Fruit fly (Drosophila melanogaster) whole organism, embryonic: ENCODE data around the gene CG42693.

Experiments
- Atf3 ChIP-seq: fragments of 200-800 bp; sonication (Bioruptor generic); optimal IDR thresholded peaks from 3 replicates; lab custom pipeline; 2016; ENCODE audit warnings: missing biosample characterization, missing genetic modification characterization
- Atf6 ChIP-seq: fragments of 200-800 bp; sonication (Bioruptor generic); IDR thresholded peaks from 2 replicates; pipeline ENCODE4 v1.3.6; 2022; ENCODE audit warnings: missing biosample characterization, missing genetic modification characterization
- C15 ChIP-seq: fragments of 200-800 bp; sonication (Bioruptor generic); IDR thresholded peaks from 3 replicates; pipeline ENCODE4 v1.3.6; 2022; ENCODE audit warnings: missing biosample characterization, missing genetic modification characterization
- CG11695 ChIP-seq: fragments of 200-800 bp; sonication (Bioruptor generic); IDR thresholded peaks from 3 replicates; pipeline ENCODE4 v1.3.6; 2022; ENCODE audit warnings: missing biosample characterization, missing genetic modification characterization
- CG12659 ChIP-seq: fragments of 200-800 bp; sonication (Bioruptor generic); optimal IDR thresholded peaks from 3 replicates; lab custom pipeline; 2017; ENCODE audit warnings: mild to moderate bottlenecking, missing biosample characterization, missing genetic modification reagents, missing genetic modification characterization
- CG12769 ChIP-seq: fragments of 200-800 bp; sonication (Bioruptor generic); optimal IDR thresholded peaks from 2 replicates; lab custom pipeline; 2019; ENCODE audit warnings: missing biosample characterization, mild to moderate bottlenecking, missing genetic modification characterization, moderate library complexity
- CG13894 ChIP-seq: fragments of 200-800 bp; sonication (Bioruptor generic); optimal IDR thresholded peaks from 3 replicates; lab custom pipeline; 2018; ENCODE audit warnings: missing biosample characterization, mild to moderate bottlenecking, missing genetic modification characterization, moderate library complexity
- CG14860 ChIP-seq: fragments of 200-800 bp; sonication (Bioruptor generic); IDR thresholded peaks from 3 replicates; pipeline ENCODE4 v1.3.6; 2022; ENCODE audit warnings: missing biosample characterization, missing genetic modification characterization; ENCODE audit not compliant: partially characterized antibody
- CG1603 ChIP-seq: fragments of 200-800 bp; sonication (Bioruptor generic); optimal IDR thresholded peaks from 2 replicates; lab custom pipeline; 2019; ENCODE audit warnings: missing biosample characterization, mild to moderate bottlenecking, missing genetic modification characterization, moderate library complexity
- CG17359 ChIP-seq: fragments of 200-800 bp; sonication (Bioruptor generic); optimal IDR thresholded peaks from 3 replicates; lab custom pipeline; 2018; ENCODE audit warnings: missing biosample characterization, mild to moderate bottlenecking, missing genetic modification characterization, moderate library complexity
- CG17802 ChIP-seq: fragments of 200-800 bp; sonication (Bioruptor generic); optimal IDR thresholded peaks from 2 replicates; lab custom pipeline; 2018; ENCODE audit warnings: missing biosample characterization, mild to moderate bottlenecking, missing genetic modification characterization, moderate library complexity
- CG17829 ChIP-seq: fragments of 200-800 bp; optimal IDR thresholded peaks from 2 replicates; lab custom pipeline; 2019; ENCODE audit warnings: missing biosample characterization, mild to moderate bottlenecking, missing genetic modification characterization, moderate library complexity
- CG17912 ChIP-seq: fragments of 200-800 bp; sonication (Bioruptor generic); optimal IDR thresholded peaks from 2 replicates; lab custom pipeline; 2018; ENCODE audit warnings: missing biosample characterization, mild to moderate bottlenecking, missing genetic modification characterization
- CG18599 ChIP-seq: fragments of 200-800 bp; sonication (Bioruptor generic); optimal IDR thresholded peaks from 3 replicates; lab custom pipeline; 2017; ENCODE audit warnings: missing biosample characterization, missing genetic modification characterization, mild to moderate bottlenecking, moderate library complexity, missing genetic modification reagents
- CG2712 ChIP-seq: fragments of 200-800 bp; optimal IDR thresholded peaks from 3 replicates; lab custom pipeline; 2019; ENCODE audit warnings: missing biosample characterization, mild to moderate bottlenecking, missing genetic modification characterization, moderate library complexity
- CG2875 ChIP-seq: fragments of 200-800 bp; sonication (Bioruptor generic); optimal IDR thresholded peaks from 2 replicates; lab custom pipeline; 2017; ENCODE audit warnings: missing biosample characterization, mild to moderate bottlenecking, missing genetic modification characterization, missing genetic modification reagents
- CG2889 ChIP-seq: fragments of 200-800 bp; sonication (Bioruptor generic); IDR thresholded peaks from 3 replicates; pipeline ENCODE4 v1.3.6; 2022; ENCODE audit warnings: missing biosample characterization, missing genetic modification characterization
- CG3407 ChIP-seq: fragments of 200-800 bp; sonication (Bioruptor generic); optimal IDR thresholded peaks from 2 replicates; lab custom pipeline; 2018; ENCODE audit warnings: missing biosample characterization, mild to moderate bottlenecking, missing genetic modification characterization
- CG4730 ChIP-seq: fragments of 200-800 bp; sonication (Bioruptor generic); IDR thresholded peaks from 2 replicates; pipeline ENCODE4 v1.3.6; 2022; ENCODE audit warnings: missing biosample characterization, missing genetic modification characterization
- CG5953 ChIP-seq: fragments of 200-800 bp; sonication (Bioruptor generic); IDR thresholded peaks from 2 replicates; pipeline ENCODE4 v1.3.6; 2022; ENCODE audit warnings: missing biosample characterization, missing genetic modification characterization
- CG8281 ChIP-seq: fragments of 200-800 bp; sonication (Bioruptor generic); optimal IDR thresholded peaks from 2 replicates; lab custom pipeline; 2018; ENCODE audit warnings: missing biosample characterization, mild to moderate bottlenecking, missing genetic modification characterization, moderate library complexity
- CG8924 ChIP-seq: fragments of 200-800 bp; optimal IDR thresholded peaks from 3 replicates; lab custom pipeline; 2019; ENCODE audit warnings: missing biosample characterization, mild to moderate bottlenecking, missing genetic modification characterization, moderate library complexity
- CG9817 ChIP-seq: fragments of 200-800 bp; sonication (Bioruptor generic); optimal IDR thresholded peaks from 2 replicates; lab custom pipeline; 2018; ENCODE audit warnings: missing biosample characterization, mild to moderate bottlenecking, missing genetic modification characterization, moderate library complexity
- Dref ChIP-seq: fragments of 200-800 bp; sonication (Bioruptor generic); IDR thresholded peaks from 2 replicates; pipeline ENCODE4 v1.3.6; 2022; ENCODE audit warnings: missing biosample characterization, missing genetic modification characterization
- Ets97D ChIP-seq: fragments of 200-800 bp; sonication (Bioruptor generic); optimal IDR thresholded peaks from 3 replicates; lab custom pipeline; 2016; ENCODE audit warnings: missing biosample characterization, missing genetic modification characterization
- Fer2 ChIP-seq: fragments of 200-800 bp; sonication (Bioruptor generic); optimal IDR thresholded peaks from 2 replicates; lab custom pipeline; 2018; ENCODE audit warnings: missing biosample characterization, mild to moderate bottlenecking, missing genetic modification characterization, moderate library complexity
- GATAe ChIP-seq: fragments of 200-800 bp; sonication (Bioruptor generic); conservative IDR thresholded peaks from 2 replicates; pipeline ENCODE4 v1.3.6; 2022; ENCODE audit warnings: missing biosample characterization, missing genetic modification characterization
- HLH3B ChIP-seq: fragments of 200-800 bp; sonication (Bioruptor generic); IDR thresholded peaks from 2 replicates; pipeline ENCODE4 v1.3.6; 2022; ENCODE audit warnings: missing biosample characterization, missing genetic modification characterization
- Hey ChIP-seq: fragments of 200-800 bp; sonication (Bioruptor generic); optimal IDR thresholded peaks from 3 replicates; lab custom pipeline; 2018; ENCODE audit warnings: missing biosample characterization, mild to moderate bottlenecking, missing genetic modification characterization
- Mad ChIP-seq: fragments of 200-800 bp; sonication (Bioruptor generic); optimal IDR thresholded peaks from 2 replicates; lab custom pipeline; 2016; ENCODE audit warnings: missing biosample characterization, missing genetic modification characterization
- Mes4 ChIP-seq: fragments of 200-800 bp; sonication (Bioruptor generic); optimal IDR thresholded peaks from 2 replicates; lab custom pipeline; 2016; ENCODE audit warnings: missing biosample characterization, missing genetic modification characterization
- Opbp ChIP-seq: fragments of 200-800 bp; sonication (Bioruptor generic); IDR thresholded peaks from 3 replicates; pipeline ENCODE4 v1.3.6; 2022; ENCODE audit warnings: missing biosample characterization, missing genetic modification characterization; ENCODE audit not compliant: partially characterized antibody
- Scr ChIP-seq: fragments of 200-800 bp; sonication (Bioruptor generic); IDR thresholded peaks from 2 replicates; pipeline ENCODE4 v1.3.6; 2022; ENCODE audit warnings: missing biosample characterization, missing genetic modification characterization; ENCODE audit not compliant: partially characterized antibody
- Sox102F ChIP-seq: fragments of 200-800 bp; sonication (Bioruptor generic); optimal IDR thresholded peaks from 2 replicates; lab custom pipeline; 2018; ENCODE audit warnings: missing biosample characterization, mild to moderate bottlenecking, missing genetic modification characterization, moderate library complexity
- aop ChIP-seq: fragments of 200-800 bp; sonication (Bioruptor generic); IDR thresholded peaks from 2 replicates; pipeline ENCODE4 v1.3.6; 2022; ENCODE audit warnings: missing biosample characterization, missing genetic modification characterization
- az2 ChIP-seq: fragments of 200-800 bp; sonication (Bioruptor generic); optimal IDR thresholded peaks from 3 replicates; lab custom pipeline; 2016; ENCODE audit warnings: missing biosample characterization, missing genetic modification characterization
- cato ChIP-seq: fragments of 200-800 bp; sonication (Bioruptor generic); optimal IDR thresholded peaks from 2 replicates; lab custom pipeline; 2016; ENCODE audit warnings: missing biosample characterization, missing genetic modification characterization, borderline replicate concordance
- chn ChIP-seq: fragments of 200-800 bp; sonication (Bioruptor generic); optimal IDR thresholded peaks from 2 replicates; lab custom pipeline; 2016; ENCODE audit warnings: missing biosample characterization, missing genetic modification characterization
- crol ChIP-seq: fragments of 200-800 bp; sonication (Bioruptor generic); IDR thresholded peaks from 2 replicates; pipeline ENCODE4 v1.3.6; 2022; ENCODE audit warnings: missing biosample characterization, missing genetic modification characterization
- fd96Cb ChIP-seq: fragments of 200-800 bp; sonication (Bioruptor generic); optimal IDR thresholded peaks from 2 replicates; lab custom pipeline; 2018; ENCODE audit warnings: missing biosample characterization, mild to moderate bottlenecking, missing genetic modification characterization, moderate library complexity
- gsb-n ChIP-seq: fragments of 200-800 bp; sonication (Bioruptor generic); optimal IDR thresholded peaks from 3 replicates; lab custom pipeline; 2018; ENCODE audit warnings: missing biosample characterization, mild to moderate bottlenecking, missing genetic modification characterization
- h ChIP-seq: fragments of >200 bp; optimal IDR thresholded peaks from 2 replicates; lab custom pipeline; 2017
- luna ChIP-seq: fragments of 200-800 bp; sonication (Bioruptor generic); optimal IDR thresholded peaks from 2 replicates; lab custom pipeline; 2016; ENCODE audit warnings: missing biosample characterization, missing genetic modification characterization
- mld ChIP-seq: fragments of 200-800 bp; sonication (Bioruptor generic); IDR thresholded peaks from 3 replicates; pipeline ENCODE4 v1.3.6; 2022; ENCODE audit warnings: missing biosample characterization, missing genetic modification characterization; ENCODE audit not compliant: partially characterized antibody
- nerfin-1 ChIP-seq: fragments of 200-800 bp; sonication (Bioruptor generic); optimal IDR thresholded peaks from 3 replicates; lab custom pipeline; 2019; ENCODE audit warnings: missing biosample characterization, mild to moderate bottlenecking, missing genetic modification characterization, moderate library complexity
- pita ChIP-seq: fragments of 200-800 bp; sonication (Bioruptor generic); optimal IDR thresholded peaks from 2 replicates; lab custom pipeline; 2017; ENCODE audit warnings: missing biosample characterization, mild to moderate bottlenecking, missing genetic modification characterization
- row ChIP-seq: fragments of 200-800 bp; sonication (Bioruptor generic); IDR thresholded peaks from 3 replicates; pipeline ENCODE4 v1.3.6; 2022; ENCODE audit warnings: missing biosample characterization, missing genetic modification characterization
- run ChIP-seq: fragments of 200-800 bp; sonication (Bioruptor generic); optimal IDR thresholded peaks from 3 replicates; lab custom pipeline; 2018; ENCODE audit warnings: missing biosample characterization, mild to moderate bottlenecking, missing genetic modification characterization
- sisA ChIP-seq: fragments of 200-800 bp; sonication (Bioruptor generic); IDR thresholded peaks from 2 replicates; pipeline ENCODE4 v1.3.6; 2022; ENCODE audit warnings: missing biosample characterization, missing genetic modification characterization
- ssp ChIP-seq: fragments of 200-800 bp; sonication (Bioruptor generic); IDR thresholded peaks from 2 replicates; pipeline ENCODE4 v1.3.6; 2022; ENCODE audit warnings: missing biosample characterization, missing genetic modification characterization

CG42693 gene

DNA sequence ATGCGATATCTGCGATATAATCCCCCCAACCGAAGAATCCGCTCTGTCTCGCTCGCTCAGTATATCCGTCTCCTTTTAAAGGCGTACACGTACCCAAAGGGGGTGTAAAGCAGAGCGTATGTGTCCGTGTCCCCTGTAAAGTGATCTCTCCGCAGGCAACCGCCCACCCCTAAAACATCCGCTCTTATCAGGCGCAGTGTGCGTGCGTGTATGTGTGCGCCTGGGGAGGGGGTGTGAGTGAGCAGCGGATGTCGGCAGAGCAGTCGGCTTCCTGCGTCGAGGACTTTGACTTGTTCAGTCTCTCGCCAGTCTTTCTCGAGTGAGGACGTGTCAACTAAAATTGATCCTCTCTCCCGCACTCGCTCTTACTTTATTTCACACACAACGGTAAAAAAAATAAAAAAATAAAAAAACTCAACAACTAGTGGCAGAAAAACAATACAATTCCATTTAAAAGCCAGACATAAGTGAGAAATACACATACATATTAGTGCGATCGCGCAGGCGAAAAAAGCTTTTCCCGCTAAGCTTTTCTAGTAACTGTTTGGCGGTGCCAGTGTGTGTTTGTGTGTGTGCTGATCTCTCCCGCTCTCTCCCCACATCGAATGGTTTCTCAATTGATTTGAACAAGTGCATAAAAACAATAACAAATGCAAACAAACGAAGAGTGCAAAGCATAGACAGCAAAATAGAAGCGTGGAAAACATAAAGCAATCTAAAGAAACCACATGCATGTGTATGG is 17.5 kb upstream of the CG42693 start (continued):
- TF ChIP-seq az2 (GFP tag; lab: Kevin White, UChicago) (no peak), CG2889 (GFP tag; lab: Robert Waterston, UW) (no peak), CG9817 (tag; lab: Kevin White, UChicago) (no peak), CG14860 (no peak), Mes4 (GFP tag; lab: Kevin White, UChicago) (no peak), gsb-n (tag; lab: Kevin White, UChicago) (no peak), chn (GFP tag; lab: Kevin White, UChicago) (peak; percentile 64), C15 (GFP tag; lab: Robert Waterston, UW) (no peak), CG8281 (tag; lab: Kevin White, UChicago) (no peak), crol (GFP tag; lab: Robert Waterston, UW) (peak; percentile 71), CG12659 (no peak), CG2712 (tag; lab: Kevin White, UChicago) (peak; percentile 16), Mad (no peak), h (lab: Kevin White, UChicago) (no peak), CG8924 (tag; lab: Kevin White, UChicago) (no peak), CG1603 (tag; lab: Kevin White, UChicago) (no peak), aop (GFP tag; lab: Robert Waterston, UW) (peak; percentile 83; the same call in 1 of the 2 replicates), Hey (peak; percentile 14), row (GFP tag; lab: Robert Waterston, UW) (no peak), Opbp (GFP tag; lab: Robert Waterston, UW) (0 out of 3 replicates have a peak, but pooled peaks have one; percentile 28), Atf3 (GFP tag; lab: Kevin White, UChicago) (no peak), CG17359 (no peak), mld (GFP tag; lab: Robert Waterston, UW) (no peak), CG5953 (GFP tag; lab: Robert Waterston, UW) (no peak), sisA (GFP tag; lab: Robert Waterston, UW) (no peak), GATAe (GFP tag; lab: Robert Waterston, UW) (no peak), CG2875 (GFP tag; lab: Kevin White, UChicago) (no peak), Atf6 (GFP tag; lab: Robert Waterston, UW) (no peak), Sox102F (no peak), run (no peak), fd96Cb (no peak), cato (GFP tag; lab: Kevin White, UChicago) (no peak), CG13894 (tag; lab: Kevin White, UChicago) (no peak), CG12769 (tag; lab: Kevin White, UChicago) (no peak), CG17912 (GFP tag; lab: Kevin White, UChicago) (no peak), CG18599 (GFP tag; lab: Kevin White, UChicago) (no peak), ssp (GFP tag; lab: Robert Waterston, UW) (no peak), Scr (GFP tag; lab: Robert Waterston, UW) (0 out of 2 replicates have a peak, but pooled peaks have one; percentile 15), luna (GFP tag; lab: Kevin White, UChicago) (no peak), CG3407 (GFP tag; lab: Kevin White, UChicago) (no peak), CG11695 (GFP tag; lab: Robert Waterston, UW) (no peak), Fer2 (no peak), Dref (GFP tag; lab: Robert Waterston, UW) (no peak), Ets97D (GFP tag; lab: Kevin White, UChicago) (no peak), nerfin-1 (tag; lab: Kevin White, UChicago) (peak; percentile 51), CG4730 (no peak), pita (GFP tag; lab: Kevin White, UChicago) (no peak), HLH3B (GFP tag; lab: Robert Waterston, UW) (no peak), CG17829 (tag; lab: Kevin White, UChicago) (no peak), CG17802 (tag; lab: Kevin White, UChicago) (no peak)
